Fruit fly (Drosophila melanogaster): ENCODE data around the gene Nsf2.

dm6 chr3R:13859242-13859641 lies 21.5 kb upstream of the Nsf2 start:
- TF ChIP-seq pan (optimal IDR thresholded peaks at IDR 0.05) (no peak), EcR (GFP tag; optimal IDR thresholded peaks at IDR 0.05) (no peak), CG8478 (optimal IDR thresholded peaks at IDR 0.05) (no peak)

Data from whole organism.